Worm (Caenorhabditis elegans) whole organism, young adult: ENCODE measurements around the gene K08H10.10.

Experiments
- F23B12.7 ChIP-seq: sonication (generic microtip); optimal IDR thresholded peaks from 2 replicates; lab custom pipeline; 2017; ENCODE audit warnings: missing genetic modification characterization, mild to moderate bottlenecking, missing compliant biosample characterization, antibody characterized with exemption, moderate library complexity; ENCODE audit not compliant: insufficient read depth
- F52B5.7 ChIP-seq: sonication (generic microtip); optimal IDR thresholded peaks from 2 replicates; lab custom pipeline; 2016; ENCODE audit warnings: mild to moderate bottlenecking, missing genetic modification characterization, missing compliant biosample characterization
- ama-1 ChIP-seq, 3 experiments: fragments of 150-350 bp in 1 of 3; sonication (generic microtip) in 2 of 3; optimal IDR thresholded peaks; 2 replicates each; lab custom pipeline; 2014 to 2018; ENCODE audit warnings: missing biosample characterization in 2 of 3, missing genetic modification characterization in 2 of 3, missing genetic modification reagents in 2 of 3
- ceh-27 ChIP-seq: fragments of 200-800 bp; sonication (Bioruptor generic); optimal IDR thresholded peaks from 2 replicates; lab custom pipeline; 2018; ENCODE audit warnings: mild to moderate bottlenecking, missing genetic modification characterization, moderate library complexity, missing compliant biosample characterization
- egrh-3 ChIP-seq: fragments of 200-800 bp; sonication (Bioruptor generic); IDR thresholded peaks from 2 replicates; pipeline ENCODE4 v1.3.6; 2022; ENCODE audit warnings: missing genetic modification reagents, missing genetic modification characterization, missing compliant biosample characterization
- him-1 ChIP-seq: sonication (generic microtip); optimal IDR thresholded peaks from 2 replicates; lab custom pipeline; 2016; ENCODE audit warnings: missing genotype, missing genetic modification reagents, missing genetic modification characterization, missing compliant biosample characterization
- hlh-12 ChIP-seq: sonication (generic microtip); optimal IDR thresholded peaks from 2 replicates; lab custom pipeline; 2016; ENCODE audit warnings: missing genetic modification characterization, missing compliant biosample characterization
- lin-54 ChIP-seq: fragments of 200-800 bp; sonication (Bioruptor generic); optimal IDR thresholded peaks from 2 replicates; lab custom pipeline; 2018; ENCODE audit warnings: mild to moderate bottlenecking, missing genetic modification characterization, missing compliant biosample characterization
- nhr-90 ChIP-seq: sonication (generic microtip); optimal IDR thresholded peaks from 2 replicates; lab custom pipeline; 2016; ENCODE audit warnings: missing genotype, mild to moderate bottlenecking, missing genetic modification characterization, missing compliant biosample characterization
- snpc-1.3 ChIP-seq: sonication (generic microtip); optimal IDR thresholded peaks from 2 replicates; lab custom pipeline; 2017; ENCODE audit warnings: missing genetic modification characterization, mild to moderate bottlenecking, missing compliant biosample characterization, antibody characterized with exemption, moderate library complexity, missing genotype, missing genetic modification reagents; ENCODE audit not compliant: insufficient read depth
- snpc-4 ChIP-seq, 5 experiments: fragments of 150-350 bp in 1 of 5; sonication (generic microtip) in 4 of 5; optimal IDR thresholded peaks; 2 replicates each; lab custom pipeline; 2014 to 2018; ENCODE audit warnings: missing genetic modification characterization in 5 of 5, missing biosample characterization in 3 of 5, antibody characterized with exemption in 2 of 5, mild to moderate bottlenecking in 2 of 5, missing compliant biosample characterization in 2 of 5, missing genotype in 2 of 5, moderate library complexity in 2 of 5, missing genetic modification reagents in 1 of 5

- TF ChIP-seq ama-1 (optimal IDR thresholded peaks at IDR 0.05; lab: Kevin White, UChicago): no peak
- no peak for TF ChIP-seq ama-1 (GFP tag; optimal IDR thresholded peaks at IDR 0.05; lab: Kevin White, UChicago)
- TF ChIP-seq him-1 (tag; lab: Kevin White, UChicago): no peak
- TF ChIP-seq nhr-90 (tag; lab: Kevin White, UChicago): no peak
- no peak for TF ChIP-seq snpc-4 (GFP tag; optimal IDR thresholded peaks at IDR 0.05; lab: Kevin White, UChicago)
- no peak for TF ChIP-seq snpc-4 (tag; optimal IDR thresholded peaks at IDR 0.05; lab: Kevin White, UChicago)
- no peak for TF ChIP-seq ceh-27 (GFP tag; lab: Kevin White, UChicago)
- no peak for TF ChIP-seq snpc-1.3
- no peak for TF ChIP-seq hlh-12 (tag; lab: Kevin White, UChicago)
- TF ChIP-seq F52B5.7 (tag; lab: Kevin White, UChicago): no peak
- no peak for TF ChIP-seq lin-54 (GFP tag; lab: Kevin White, UChicago)
- no peak for TF ChIP-seq egrh-3 (GFP tag; lab: Robert Waterston, UW)
- TF ChIP-seq F23B12.7 (tag; lab: Kevin White, UChicago): no peak
Measured at ce11 chrV:9987688-9988087, 13.2 kb upstream of the K08H10.10 start, which contains the start of gene C27H6.8.
